Fruit fly (Drosophila melanogaster) whole organism, embryonic: ENCODE measurements around the gene Tbcd.

Experiments
- Atf-2 ChIP-seq: fragments of 200-800 bp; sonication (Bioruptor generic); optimal IDR thresholded peaks from 2 replicates; lab custom pipeline; 2016; ENCODE audit warnings: missing biosample characterization, missing genetic modification characterization
- B-H1 ChIP-seq: fragments of 200-800 bp; sonication (Bioruptor generic); IDR thresholded peaks from 3 replicates; pipeline ENCODE4 v1.3.6; 2022; ENCODE audit warnings: missing biosample characterization, missing genetic modification characterization
- Bdp1 ChIP-seq: fragments of 200-800 bp; sonication (Bioruptor generic); optimal IDR thresholded peaks from 3 replicates; lab custom pipeline; 2016; ENCODE audit warnings: missing biosample characterization, missing genetic modification characterization
- CG10543 ChIP-seq: fragments of 200-800 bp; sonication (Bioruptor generic); optimal IDR thresholded peaks from 3 replicates; lab custom pipeline; 2017; ENCODE audit warnings: missing biosample characterization, mild to moderate bottlenecking, missing genetic modification characterization, moderate library complexity
- CG11456 ChIP-seq: fragments of 200-800 bp; sonication (Bioruptor generic); IDR thresholded peaks from 3 replicates; pipeline ENCODE4 v1.3.6; 2022; ENCODE audit warnings: missing biosample characterization, missing genetic modification characterization
- CG12104 ChIP-seq: fragments of 200-800 bp; sonication (Bioruptor generic); optimal IDR thresholded peaks from 3 replicates; lab custom pipeline; 2016; ENCODE audit warnings: missing biosample characterization, missing genetic modification characterization
- CG13123 ChIP-seq: fragments of 200-800 bp; sonication (Bioruptor generic); optimal IDR thresholded peaks from 2 replicates; lab custom pipeline; 2016; ENCODE audit warnings: missing biosample characterization, missing genetic modification characterization
- CG13775 ChIP-seq: fragments of 200-800 bp; sonication (Bioruptor generic); optimal IDR thresholded peaks from 3 replicates; lab custom pipeline; 2017; ENCODE audit warnings: missing biosample characterization, mild to moderate bottlenecking, missing genetic modification characterization
- CG13894 ChIP-seq: fragments of 200-800 bp; sonication (Bioruptor generic); optimal IDR thresholded peaks from 3 replicates; lab custom pipeline; 2018; ENCODE audit warnings: missing biosample characterization, mild to moderate bottlenecking, missing genetic modification characterization, moderate library complexity
- CG15514 ChIP-seq: fragments of 200-800 bp; sonication (Bioruptor generic); optimal IDR thresholded peaks from 3 replicates; lab custom pipeline; 2017; ENCODE audit warnings: missing biosample characterization, missing genetic modification characterization, mild to moderate bottlenecking, moderate library complexity, missing genetic modification reagents
- CG17385 ChIP-seq: fragments of 200-800 bp; sonication (Bioruptor generic); optimal IDR thresholded peaks from 3 replicates; lab custom pipeline; 2018; ENCODE audit warnings: missing biosample characterization, mild to moderate bottlenecking, missing genetic modification characterization
- CG30403 ChIP-seq: fragments of 200-800 bp; sonication (Bioruptor generic); optimal IDR thresholded peaks from 3 replicates; lab custom pipeline; 2016; ENCODE audit warnings: missing biosample characterization, missing genetic modification characterization
- CG30431 ChIP-seq: fragments of 200-800 bp; sonication (Bioruptor generic); optimal IDR thresholded peaks from 2 replicates; lab custom pipeline; 2017; ENCODE audit warnings: missing biosample characterization, missing genetic modification characterization
- CG6683 ChIP-seq: fragments of 200-800 bp; sonication (Bioruptor generic); optimal IDR thresholded peaks from 2 replicates; lab custom pipeline; 2017; ENCODE audit warnings: missing biosample characterization, mild to moderate bottlenecking, missing genetic modification characterization, missing genetic modification reagents
- CG7928 ChIP-seq: fragments of 200-800 bp; sonication (Bioruptor generic); optimal IDR thresholded peaks from 2 replicates; lab custom pipeline; 2017; ENCODE audit warnings: missing biosample characterization, mild to moderate bottlenecking, missing genetic modification characterization
- CG7963 ChIP-seq: fragments of 200-800 bp; sonication (Bioruptor generic); IDR thresholded peaks from 3 replicates; pipeline ENCODE4 v1.3.6; 2022; ENCODE audit warnings: missing biosample characterization, missing genetic modification characterization; ENCODE audit not compliant: partially characterized antibody
- CG9609 ChIP-seq: fragments of 200-800 bp; sonication (Bioruptor generic); optimal IDR thresholded peaks from 3 replicates; lab custom pipeline; 2016; ENCODE audit warnings: missing biosample characterization, missing genetic modification characterization
- D19B ChIP-seq: fragments of 200-800 bp; sonication (Bioruptor generic); optimal IDR thresholded peaks from 2 replicates; lab custom pipeline; 2017; ENCODE audit warnings: missing biosample characterization, mild to moderate bottlenecking, missing genetic modification characterization
- Dip3 ChIP-seq: fragments of 200-800 bp; sonication (Bioruptor generic); optimal IDR thresholded peaks from 3 replicates; lab custom pipeline; 2016; ENCODE audit warnings: missing biosample characterization, missing genetic modification characterization
- Doc2 ChIP-seq: fragments of 200-800 bp; sonication (Bioruptor generic); IDR thresholded peaks from 2 replicates; pipeline ENCODE4 v1.3.6; 2022; ENCODE audit warnings: missing biosample characterization, missing genetic modification characterization
- E2f1 ChIP-seq: fragments of 200-800 bp; sonication (Bioruptor generic); IDR thresholded peaks from 2 replicates; pipeline ENCODE4 v1.3.6; 2022; ENCODE audit warnings: missing biosample characterization, missing genetic modification characterization
- Elba2 ChIP-seq: fragments of 200-800 bp; sonication (Bioruptor generic); optimal IDR thresholded peaks from 3 replicates; lab custom pipeline; 2016; ENCODE audit warnings: missing biosample characterization, missing genetic modification characterization
- Fer3 ChIP-seq: fragments of 200-800 bp; sonication (Bioruptor generic); optimal IDR thresholded peaks from 2 replicates; lab custom pipeline; 2018; ENCODE audit warnings: missing biosample characterization, mild to moderate bottlenecking, missing genetic modification characterization, moderate library complexity
- Lim3 ChIP-seq: fragments of 200-800 bp; sonication (Bioruptor generic); IDR thresholded peaks from 2 replicates; pipeline ENCODE4 v1.3.6; 2022; ENCODE audit warnings: missing biosample characterization, missing genetic modification characterization
- Myb ChIP-seq: fragments of 200-800 bp; sonication (Bioruptor generic); optimal IDR thresholded peaks from 2 replicates; lab custom pipeline; 2016; ENCODE audit warnings: missing biosample characterization, missing genetic modification characterization
- NK7.1 ChIP-seq: fragments of 200-800 bp; sonication (Bioruptor generic); optimal IDR thresholded peaks from 3 replicates; lab custom pipeline; 2016; ENCODE audit warnings: missing biosample characterization, missing genetic modification characterization
- Ravus ChIP-seq: fragments of 200-800 bp; sonication (Bioruptor generic); IDR thresholded peaks from 2 replicates; pipeline ENCODE4 v1.3.6; 2022; ENCODE audit warnings: missing biosample characterization, missing genetic modification characterization
- YL-1 ChIP-seq: fragments of 200-800 bp; sonication (Bioruptor generic); optimal IDR thresholded peaks from 3 replicates; lab custom pipeline; 2017; ENCODE audit warnings: missing biosample characterization, mild to moderate bottlenecking, missing genetic modification characterization
- bsh ChIP-seq, 2 experiments: fragments of 200-800 bp; sonication (Bioruptor generic); optimal IDR thresholded peaks; 2 replicates each; lab custom pipeline; 2017 to 2018; ENCODE audit warnings: mild to moderate bottlenecking in 2 of 2, missing biosample characterization in 2 of 2, missing genetic modification characterization in 2 of 2, moderate library complexity in 1 of 2
- btn ChIP-seq: fragments of 200-800 bp; sonication (Bioruptor generic); optimal IDR thresholded peaks from 2 replicates; lab custom pipeline; 2016; ENCODE audit warnings: missing biosample characterization, missing genetic modification characterization
- disco-r ChIP-seq: fragments of 200-800 bp; sonication (Bioruptor generic); optimal IDR thresholded peaks from 2 replicates; lab custom pipeline; 2016; ENCODE audit warnings: missing biosample characterization, missing genetic modification characterization
- en ChIP-seq: fragments of 200-800 bp; sonication (Bioruptor generic); optimal IDR thresholded peaks from 2 replicates; lab custom pipeline; 2016; ENCODE audit warnings: missing biosample characterization, missing genetic modification characterization
- eyg ChIP-seq: fragments of 200-800 bp; sonication (Bioruptor generic); optimal IDR thresholded peaks from 3 replicates; lab custom pipeline; 2016; ENCODE audit warnings: missing biosample characterization, missing genetic modification characterization
- fd3F ChIP-seq: fragments of 200-800 bp; sonication (Bioruptor generic); optimal IDR thresholded peaks from 2 replicates; lab custom pipeline; 2018; ENCODE audit warnings: missing biosample characterization, mild to moderate bottlenecking, missing genetic modification characterization, moderate library complexity
- hbn ChIP-seq: fragments of 200-800 bp; sonication (Bioruptor generic); IDR thresholded peaks from 2 replicates; pipeline ENCODE4 v1.3.6; 2022; ENCODE audit warnings: missing biosample characterization, missing genetic modification characterization; ENCODE audit not compliant: partially characterized antibody
- inv ChIP-seq: fragments of 200-800 bp; sonication (Bioruptor generic); IDR thresholded peaks from 2 replicates; pipeline ENCODE4 v1.3.6; 2022; ENCODE audit warnings: missing biosample characterization, missing genetic modification characterization; ENCODE audit not compliant: partially characterized antibody
- kah ChIP-seq: fragments of 200-800 bp; sonication (Bioruptor generic); optimal IDR thresholded peaks from 2 replicates; lab custom pipeline; 2018; ENCODE audit warnings: missing biosample characterization, mild to moderate bottlenecking, missing genetic modification characterization
- ken ChIP-seq: fragments of 200-800 bp; sonication (Bioruptor generic); IDR thresholded peaks from 3 replicates; pipeline ENCODE4 v1.3.6; 2022; ENCODE audit warnings: missing biosample characterization, missing genetic modification characterization
- kni ChIP-seq: fragments of 200-800 bp; sonication (Bioruptor generic); optimal IDR thresholded peaks from 3 replicates; lab custom pipeline; 2017; ENCODE audit warnings: mild to moderate bottlenecking, missing biosample characterization, missing genetic modification reagents, missing genetic modification characterization
- lov ChIP-seq, 2 experiments: fragments of 200-800 bp in 1 of 2; fragments of >200 bp in 1 of 2; sonication (Bioruptor generic) in 1 of 2; IDR thresholded peaks in 1 of 2; optimal IDR thresholded peaks in 1 of 2; 2 replicates in 1 of 2; 3 replicates in 1 of 2; pipeline versions ENCODE4 v1.3.6 to Lab custom; 2017 to 2022; ENCODE audit warnings: missing biosample characterization in 1 of 2, missing genetic modification characterization in 1 of 2
- mam ChIP-seq: fragments of 200-800 bp; sonication (Bioruptor generic); optimal IDR thresholded peaks from 3 replicates; lab custom pipeline; 2016; ENCODE audit warnings: missing biosample characterization, missing genetic modification characterization
- otp ChIP-seq: fragments of 200-800 bp; sonication (Bioruptor generic); IDR thresholded peaks from 3 replicates; pipeline ENCODE4, ENCODE4 v1.3.6; 2022; ENCODE audit warnings: missing biosample characterization, missing genetic modification characterization
- pfk ChIP-seq: fragments of 200-800 bp; sonication (Bioruptor generic); optimal IDR thresholded peaks from 2 replicates; lab custom pipeline; 2018; ENCODE audit warnings: missing biosample characterization, mild to moderate bottlenecking, missing genetic modification characterization, moderate library complexity
- rib ChIP-seq: fragments of 200-800 bp; sonication (Bioruptor generic); IDR thresholded peaks from 2 replicates; pipeline ENCODE4 v1.3.6; 2022; ENCODE audit warnings: missing biosample characterization, missing genetic modification characterization
- seq ChIP-seq: fragments of 200-800 bp; sonication (Bioruptor generic); IDR thresholded peaks from 2 replicates; pipeline ENCODE4 v1.3.6; 2022; ENCODE audit warnings: missing biosample characterization, missing genetic modification characterization
- sim ChIP-seq: fragments of 200-800 bp; sonication (Bioruptor generic); IDR thresholded peaks from 2 replicates; pipeline ENCODE4 v1.3.6; 2022; ENCODE audit warnings: missing biosample characterization, missing genetic modification characterization
- slou ChIP-seq: fragments of 200-800 bp; sonication (Bioruptor generic); optimal IDR thresholded peaks from 3 replicates; lab custom pipeline; 2016; ENCODE audit warnings: missing biosample characterization, missing genetic modification characterization
- zf30C ChIP-seq: fragments of 200-800 bp; sonication (Bioruptor generic); optimal IDR thresholded peaks from 3 replicates; lab custom pipeline; 2018; ENCODE audit warnings: missing biosample characterization, mild to moderate bottlenecking, missing genetic modification characterization

Tbcd gene

DNA sequence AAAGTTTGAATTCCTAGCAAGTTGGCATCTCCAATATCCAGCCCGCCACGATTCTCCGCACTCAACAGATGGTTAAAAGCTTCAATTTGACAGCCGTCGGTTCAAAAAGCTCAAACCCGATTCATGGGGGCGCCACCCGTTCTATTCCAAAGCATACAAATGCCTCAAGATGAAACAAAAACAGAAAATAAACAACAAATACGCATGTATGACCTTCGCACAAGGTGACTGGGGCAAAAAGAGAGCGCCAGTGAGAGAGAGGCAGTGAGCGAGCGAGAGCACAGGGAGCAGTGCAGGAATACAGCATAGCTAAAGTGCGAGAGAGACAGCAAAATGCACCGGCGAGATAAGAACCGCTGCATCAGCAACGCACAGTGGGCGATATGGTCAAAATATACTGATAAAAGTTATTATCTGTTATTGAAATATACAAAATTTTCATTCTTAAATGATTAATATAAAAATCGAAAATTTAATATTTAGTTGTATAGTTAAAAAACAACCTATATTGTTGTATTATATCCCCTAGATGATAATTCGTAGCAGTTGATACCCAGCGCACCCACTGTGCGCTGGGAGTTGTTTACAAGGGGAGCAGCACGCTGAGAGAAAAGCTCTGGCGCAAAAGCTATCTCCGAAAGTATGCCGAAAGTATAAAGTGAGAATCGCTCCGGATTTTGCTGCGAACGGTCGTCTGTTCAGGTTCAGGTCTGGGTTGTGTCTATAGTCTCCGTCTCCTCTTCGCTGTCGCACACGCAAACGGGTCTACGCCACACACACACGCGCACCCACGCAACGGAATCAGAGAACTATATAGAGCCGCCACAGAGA is 16.9 kb upstream of the Tbcd start, which contains the start of gene Glyp (continued):
- peak; percentile 88 for TF ChIP-seq ken (GFP tag; lab: Robert Waterston, UW)
- no peak for TF ChIP-seq zf30C (GFP tag; lab: Kevin White, UChicago)
- peak; percentile 55 for TF ChIP-seq Bdp1
- peak; percentile 97 for TF ChIP-seq CG12104 (GFP tag; lab: Kevin White, UChicago)
- TF ChIP-seq en = no peak
- TF ChIP-seq btn (GFP tag; lab: Kevin White, UChicago) = peak; percentile 65
- peak; percentile 80 for TF ChIP-seq CG7928 (GFP tag; lab: Kevin White, UChicago)
- no peak for TF ChIP-seq disco-r (GFP tag; lab: Kevin White, UChicago)
- peak; percentile 96 for TF ChIP-seq YL-1 (GFP tag; lab: Kevin White, UChicago)
- TF ChIP-seq eyg (GFP tag; lab: Kevin White, UChicago) = peak; percentile 45
- TF ChIP-seq pfk = peak; percentile 62
- peak; percentile 97 for TF ChIP-seq CG13775
- TF ChIP-seq NK7.1 = no peak
- peak; percentile 77 for TF ChIP-seq kah (GFP tag; lab: Kevin White, UChicago)
- TF ChIP-seq lov (optimal IDR thresholded peaks at IDR 0.05; lab: Kevin White, UChicago) = no peak
- peak; percentile 74; the same call in 1 of the 3 replicates for TF ChIP-seq lov (GFP tag; IDR thresholded peaks at IDR 0.05; lab: Robert Waterston, UW)
- peak; percentile 84; the same call in 2 of the 3 replicates for TF ChIP-seq otp (GFP tag; lab: Robert Waterston, UW)
- TF ChIP-seq Ravus (GFP tag; lab: Robert Waterston, UW) = peak; percentile 85
- peak; percentile 79 for TF ChIP-seq Dip3
- TF ChIP-seq seq (GFP tag; lab: Robert Waterston, UW) = peak; percentile 94
- TF ChIP-seq E2f1 (GFP tag; lab: Robert Waterston, UW) = peak; percentile 95
- peak; percentile 18 for TF ChIP-seq Myb
- peak; percentile 94 for TF ChIP-seq CG11456
- TF ChIP-seq Fer3 (tag; lab: Kevin White, UChicago) = peak; percentile 97
- TF ChIP-seq Elba2 (GFP tag; lab: Kevin White, UChicago) = peak; percentile 53
- TF ChIP-seq Lim3 = peak; percentile 82
- peak; percentile 90 for TF ChIP-seq kni (GFP tag; lab: Kevin White, UChicago)
- no peak for TF ChIP-seq inv (GFP tag; lab: Robert Waterston, UW)
- peak; percentile 38 for TF ChIP-seq CG9609 (GFP tag; lab: Kevin White, UChicago)
- TF ChIP-seq CG30403 (GFP tag; lab: Kevin White, UChicago) = peak; percentile 98
- TF ChIP-seq CG6683 (GFP tag; lab: Kevin White, UChicago) = peak; percentile 98
- peak; percentile 97 for TF ChIP-seq CG13894 (tag; lab: Kevin White, UChicago)
- TF ChIP-seq rib (GFP tag; lab: Robert Waterston, UW) = peak; percentile 91
- no peak for TF ChIP-seq CG7963 (GFP tag; lab: Robert Waterston, UW)
- peak; percentile 92 for TF ChIP-seq CG15514 (GFP tag; lab: Kevin White, UChicago)
- TF ChIP-seq fd3F (GFP tag; lab: Kevin White, UChicago) = peak; percentile 96
- TF ChIP-seq CG30431 (GFP tag; lab: Kevin White, UChicago) = peak; percentile 91
- TF ChIP-seq hbn (GFP tag; lab: Robert Waterston, UW) = no peak; the same call in 1 of the 2 replicates
- TF ChIP-seq Atf-2 (GFP tag; lab: Kevin White, UChicago) = peak; percentile 62
- peak; percentile 97 to 98 for TF ChIP-seq bsh (GFP tag; optimal IDR thresholded peaks at IDR 0.05; lab: Kevin White, UChicago)
- TF ChIP-seq D19B (GFP tag; lab: Kevin White, UChicago) = peak; percentile 94
- TF ChIP-seq CG17385 = peak; percentile 96
- TF ChIP-seq mam (GFP tag; lab: Kevin White, UChicago) = peak; percentile 69
- TF ChIP-seq sim (GFP tag; lab: Robert Waterston, UW) = peak; percentile 81
- TF ChIP-seq CG10543 = peak; percentile 99
- peak; percentile 89 for TF ChIP-seq slou (GFP tag; lab: Kevin White, UChicago)
- TF ChIP-seq Doc2 (GFP tag; lab: Robert Waterston, UW) = peak; percentile 80
- TF ChIP-seq B-H1 (GFP tag; lab: Robert Waterston, UW) = peak; percentile 92
- peak; percentile 84 for TF ChIP-seq CG13123
